Fruit fly (Drosophila melanogaster) whole organism, prepupa: Measurements from ENCODE around the gene Ctl1.

Source experiments
- CG11294 ChIP-seq: fragments of 200-800 bp; sonication (Bioruptor generic); IDR thresholded peaks from 2 replicates; pipeline ENCODE4 v1.3.6; 2022; ENCODE audit warnings: missing biosample characterization, missing genetic modification characterization
- CG11902 ChIP-seq: fragments of 200-800 bp; sonication (Bioruptor generic); optimal IDR thresholded peaks from 3 replicates; lab custom pipeline; 2016; ENCODE audit warnings: missing biosample characterization, missing genetic modification characterization
- CG1621 ChIP-seq: fragments of 200-800 bp; sonication (Bioruptor generic); optimal IDR thresholded peaks from 3 replicates; lab custom pipeline; 2018; ENCODE audit warnings: missing biosample characterization, mild to moderate bottlenecking, missing genetic modification characterization
- Eip75B ChIP-seq: fragments of 200-800 bp; sonication (Bioruptor generic); optimal IDR thresholded peaks from 3 replicates; lab custom pipeline; 2016; ENCODE audit warnings: missing biosample characterization, missing genetic modification characterization
- Ets21C ChIP-seq: fragments of 200-800 bp; sonication (Bioruptor generic); optimal IDR thresholded peaks from 3 replicates; lab custom pipeline; 2016; ENCODE audit warnings: missing biosample characterization, missing genetic modification characterization
- Lpt ChIP-seq: fragments of 200-800 bp; sonication (Bioruptor generic); optimal IDR thresholded peaks from 3 replicates; lab custom pipeline; 2016; ENCODE audit warnings: missing biosample characterization, missing genetic modification characterization
- Met ChIP-seq: fragments of 200-800 bp; sonication (Bioruptor generic); optimal IDR thresholded peaks from 3 replicates; lab custom pipeline; 2016; ENCODE audit warnings: missing biosample characterization, missing genetic modification characterization
- Sox102F ChIP-seq: fragments of 200-800 bp; sonication (Bioruptor generic); optimal IDR thresholded peaks from 2 replicates; lab custom pipeline; 2016; ENCODE audit warnings: missing biosample characterization, mild to moderate bottlenecking, missing genetic modification characterization
- acj6 ChIP-seq: fragments of 200-800 bp; sonication (Bioruptor generic); optimal IDR thresholded peaks from 3 replicates; lab custom pipeline; 2016; ENCODE audit warnings: missing biosample characterization, missing genetic modification characterization
- cyc ChIP-seq: fragments of 200-800 bp; sonication (Bioruptor generic); optimal IDR thresholded peaks from 3 replicates; lab custom pipeline; 2016; ENCODE audit warnings: missing biosample characterization, missing genetic modification characterization
- dsx ChIP-seq: fragments of 200-800 bp; optimal IDR thresholded peaks from 3 replicates; lab custom pipeline; 2019; ENCODE audit warnings: missing biosample characterization, mild to moderate bottlenecking, missing genetic modification characterization, moderate library complexity; ENCODE audit not compliant: poor library complexity, severe bottlenecking
- net ChIP-seq: fragments of 200-800 bp; sonication (Bioruptor generic); optimal IDR thresholded peaks from 3 replicates; lab custom pipeline; 2016; ENCODE audit warnings: missing biosample characterization, missing genetic modification characterization
- salr ChIP-seq, 2 experiments: fragments of 200-800 bp; sonication (Bioruptor generic); optimal IDR thresholded peaks; 3 replicates each; lab custom pipeline; 2016 to 2018; ENCODE audit warnings: missing biosample characterization in 2 of 2, missing genetic modification characterization in 2 of 2, mild to moderate bottlenecking in 1 of 2
- spab ChIP-seq: fragments of 200-800 bp; sonication (Bioruptor generic); optimal IDR thresholded peaks from 2 replicates; lab custom pipeline; 2017; ENCODE audit warnings: missing biosample characterization, mild to moderate bottlenecking, missing genetic modification characterization, missing genetic modification reagents

DNA sequence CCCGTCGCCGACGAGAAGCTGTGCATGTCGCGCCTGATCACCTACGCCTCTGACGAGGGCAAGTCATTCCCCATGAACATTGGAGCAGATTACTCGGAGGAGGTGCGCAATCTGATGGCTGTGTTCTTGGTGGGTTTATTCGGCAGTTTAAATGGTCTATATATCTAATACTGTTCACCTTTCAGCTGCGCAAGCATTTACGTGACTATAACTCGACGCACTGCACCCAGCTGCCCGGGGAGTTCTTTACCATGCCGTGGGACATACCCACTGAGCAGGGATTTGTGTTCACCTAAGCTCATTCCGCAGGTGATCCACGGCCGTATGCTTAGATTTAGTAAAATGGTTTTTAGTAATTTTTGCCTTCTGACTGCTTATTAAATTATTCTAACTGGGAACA, 16.6 kb upstream of the Ctl1 start:
- TF ChIP-seq net (GFP tag; lab: Kevin White, UChicago) (no peak), Lpt (GFP tag; lab: Kevin White, UChicago) (no peak), salr (GFP tag; optimal IDR thresholded peaks at IDR 0.05; lab: Kevin White, UChicago) (no peak), Ets21C (GFP tag; lab: Kevin White, UChicago) (no peak), Eip75B (GFP tag; lab: Kevin White, UChicago) (no peak), CG11294 (GFP tag; lab: Robert Waterston, UW) (no peak), Met (GFP tag; lab: Kevin White, UChicago) (no peak), spab (GFP tag; lab: Kevin White, UChicago) (no peak), dsx (GFP tag; lab: Kevin White, UChicago) (no peak), CG1621 (tag; lab: Kevin White, UChicago) (no peak), Sox102F (GFP tag; lab: Kevin White, UChicago) (no peak), cyc (GFP tag; lab: Kevin White, UChicago) (no peak), CG11902 (GFP tag; lab: Kevin White, UChicago) (no peak), acj6 (GFP tag; lab: Kevin White, UChicago) (no peak)
